Worm (Caenorhabditis elegans): Measurements from ENCODE around the gene ZC239.6.

- TF ChIP-seq hlh-1 (tag; optimal IDR thresholded peaks at IDR 0.05) (no peak), pha-4 (tag; optimal IDR thresholded peaks at IDR 0.05) (no peak), mls-2 (tag; optimal IDR thresholded peaks at IDR 0.05) (no peak), unc-62 (GFP tag; optimal IDR thresholded peaks at IDR 0.05) (no peak), lin-13 (tag; optimal IDR thresholded peaks at IDR 0.05) (no peak)
Measured at ce11 chrII:3220723-3221122, 11.3 kb downstream of the ZC239.6 start, which contains the start of gene ZC239.22.

All from whole organism, mixed stage, embryonic.